Comparison of ENCODE assay signal across 1 fruit fly cellular context in genomic region chr3R:10678935-10679565, dm6.
TF ChIP-seq lines count a peak whose summit lies in the region.

No protein-coding gene starts in this region.

TF ChIP-seq in whole organism, embryonic, 481 proteins besides CTCF, POLR2A, EP300 and RAD21 (continued from another document):
- TF ChIP-seq Dek (tag; optimal IDR thresholded peaks at IDR 0.05; lab: Kevin White, UChicago) (no peak), CG2199 (GFP tag; IDR thresholded peaks at IDR 0.05; lab: Robert Waterston, UW) (no peak), Ada2b (GFP tag; IDR thresholded peaks at IDR 0.05; lab: Robert Waterston, UW) (peak; percentile 38; the same call in 1 of the 2 replicates), CG7271 (tag; optimal IDR thresholded peaks at IDR 0.05; lab: Kevin White, UChicago) (no peak), knrl (GFP tag; IDR thresholded peaks at IDR 0.05; lab: Robert Waterston, UW; ENCODE audit: partially characterized antibody) (no peak), ken (GFP tag; IDR thresholded peaks at IDR 0.05; lab: Robert Waterston, UW) (no peak), CG9876 (GFP tag; optimal IDR thresholded peaks at IDR 0.05; lab: Kevin White, UChicago) (no peak), Oli (tag; optimal IDR thresholded peaks at IDR 0.05; lab: Kevin White, UChicago) (peak; percentile 22), Hr78 (GFP tag; optimal IDR thresholded peaks at IDR 0.05; lab: Kevin White, UChicago) (peak in 1 of 2 experiments; percentile 3), Kr (GFP tag; optimal IDR thresholded peaks at IDR 0.05; lab: Kevin White, UChicago) (no peak), Myb (GFP tag; optimal IDR thresholded peaks at IDR 0.05; lab: Kevin White, UChicago) (no peak), dm (GFP tag; optimal IDR thresholded peaks at IDR 0.05; lab: Kevin White, UChicago) (no peak), D19A (tag; optimal IDR thresholded peaks at IDR 0.05; lab: Kevin White, UChicago) (no peak), CG10366 (GFP tag; IDR thresholded peaks at IDR 0.05; lab: Robert Waterston, UW) (peak; percentile 30; the same call in 1 of the 2 replicates), gem (tag; optimal IDR thresholded peaks at IDR 0.05; lab: Kevin White, UChicago) (peak; percentile 51), vnd (GFP tag; IDR thresholded peaks at IDR 0.05; lab: Robert Waterston, UW; ENCODE audit: partially characterized antibody) (no peak), odd (GFP tag; optimal IDR thresholded peaks at IDR 0.05; lab: Kevin White, UChicago) (no peak), CG7745 (tag; optimal IDR thresholded peaks at IDR 0.05; lab: Kevin White, UChicago) (no peak), Taf1 (GFP tag; IDR thresholded peaks at IDR 0.05; lab: Robert Waterston, UW) (no peak), esg (GFP tag; conservative IDR thresholded peaks at IDR 0.05; lab: Robert Waterston, UW) (0 out of 2 replicates have a peak, but pooled peaks have one; percentile 7), TFAM (GFP tag; optimal IDR thresholded peaks at IDR 0.05; lab: Kevin White, UChicago) (no peak), CG17568 (GFP tag; optimal IDR thresholded peaks at IDR 0.05; lab: Kevin White, UChicago) (no peak), pros (GFP tag; optimal IDR thresholded peaks at IDR 0.05; lab: Kevin White, UChicago) (no peak), CG9609 (GFP tag; optimal IDR thresholded peaks at IDR 0.05; lab: Kevin White, UChicago) (no peak), NC2β (GFP tag; optimal IDR thresholded peaks at IDR 0.05; lab: Kevin White, UChicago) (no peak), CG16815 (GFP tag; optimal IDR thresholded peaks at IDR 0.05; lab: Kevin White, UChicago) (no peak), CG10147 (GFP tag; optimal IDR thresholded peaks at IDR 0.05; lab: Kevin White, UChicago) (no peak), tio (GFP tag; optimal IDR thresholded peaks at IDR 0.05; lab: Kevin White, UChicago) (no peak), Jarid2 (GFP tag; optimal IDR thresholded peaks at IDR 0.05; lab: Kevin White, UChicago) (no peak), CG10274 (GFP tag; optimal IDR thresholded peaks at IDR 0.05; lab: Kevin White, UChicago) (no peak), CG33557 (GFP tag; optimal IDR thresholded peaks at IDR 0.05; lab: Kevin White, UChicago) (no peak), CG2116 (GFP tag; optimal IDR thresholded peaks at IDR 0.05; lab: Kevin White, UChicago) (no peak), usp (GFP tag; optimal IDR thresholded peaks at IDR 0.05; lab: Kevin White, UChicago) (no peak), twi (tag; optimal IDR thresholded peaks at IDR 0.05; lab: Kevin White, UChicago) (no peak), pzg (GFP tag; optimal IDR thresholded peaks at IDR 0.05; lab: Kevin White, UChicago) (no peak)
